Fruit fly (Drosophila melanogaster) whole organism, embryonic: Measurements from ENCODE around the gene ssp7.

Source experiments
- Antp ChIP-seq: fragments of 200-800 bp; sonication (Bioruptor generic); optimal IDR thresholded peaks from 3 replicates; lab custom pipeline; 2016; ENCODE audit warnings: missing biosample characterization, missing genetic modification characterization
- Atf-2 ChIP-seq: fragments of 200-800 bp; sonication (Bioruptor generic); optimal IDR thresholded peaks from 2 replicates; lab custom pipeline; 2016; ENCODE audit warnings: missing biosample characterization, missing genetic modification characterization
- Bteb2 ChIP-seq: fragments of 200-800 bp; sonication (Bioruptor generic); optimal IDR thresholded peaks from 2 replicates; lab custom pipeline; 2016; ENCODE audit warnings: missing biosample characterization, missing genetic modification characterization
- CG10979 ChIP-seq: fragments of 200-800 bp; sonication (Bioruptor generic); optimal IDR thresholded peaks from 2 replicates; lab custom pipeline; 2018; ENCODE audit warnings: missing biosample characterization, mild to moderate bottlenecking, missing genetic modification characterization, moderate library complexity
- CG11085 ChIP-seq: fragments of 200-800 bp; sonication (Bioruptor generic); IDR thresholded peaks from 2 replicates; pipeline ENCODE4 v1.3.6; 2022; ENCODE audit warnings: missing biosample characterization, missing genetic modification characterization
- CG11398 ChIP-seq: fragments of 200-800 bp; sonication (Bioruptor generic); optimal IDR thresholded peaks from 2 replicates; lab custom pipeline; 2016; ENCODE audit warnings: missing biosample characterization, missing genetic modification characterization
- CG11695 ChIP-seq: fragments of 200-800 bp; sonication (Bioruptor generic); IDR thresholded peaks from 3 replicates; pipeline ENCODE4 v1.3.6; 2022; ENCODE audit warnings: missing biosample characterization, missing genetic modification characterization
- CG11723 ChIP-seq: fragments of 200-800 bp; sonication (Bioruptor generic); optimal IDR thresholded peaks from 2 replicates; lab custom pipeline; 2017; ENCODE audit warnings: missing biosample characterization, mild to moderate bottlenecking, missing genetic modification characterization
- CG12659 ChIP-seq: fragments of 200-800 bp; sonication (Bioruptor generic); optimal IDR thresholded peaks from 3 replicates; lab custom pipeline; 2017; ENCODE audit warnings: mild to moderate bottlenecking, missing biosample characterization, missing genetic modification reagents, missing genetic modification characterization
- CG14667 ChIP-seq: fragments of 200-800 bp; sonication (Bioruptor generic); IDR thresholded peaks from 2 replicates; pipeline ENCODE4 v1.3.6; 2022; ENCODE audit warnings: missing biosample characterization, missing genetic modification characterization
- CG15011 ChIP-seq: fragments of 200-800 bp; sonication (Bioruptor generic); optimal IDR thresholded peaks from 3 replicates; lab custom pipeline; 2018; ENCODE audit warnings: missing biosample characterization, mild to moderate bottlenecking, missing genetic modification characterization
- CG16815 ChIP-seq: fragments of 200-800 bp; sonication (Bioruptor generic); optimal IDR thresholded peaks from 3 replicates; lab custom pipeline; 2017; ENCODE audit warnings: missing biosample characterization, mild to moderate bottlenecking, missing genetic modification characterization
- CG17328 ChIP-seq: fragments of 200-800 bp; sonication (Bioruptor generic); IDR thresholded peaks from 2 replicates; pipeline ENCODE4 v1.3.6; 2022; ENCODE audit warnings: missing biosample characterization, missing genetic modification characterization
- CG18599 ChIP-seq: fragments of 200-800 bp; sonication (Bioruptor generic); optimal IDR thresholded peaks from 3 replicates; lab custom pipeline; 2017; ENCODE audit warnings: missing biosample characterization, missing genetic modification characterization, mild to moderate bottlenecking, moderate library complexity, missing genetic modification reagents
- CG2199 ChIP-seq: fragments of 200-800 bp; sonication (Bioruptor generic); IDR thresholded peaks from 3 replicates; pipeline ENCODE4 v1.3.6; 2022; ENCODE audit warnings: missing biosample characterization, missing genetic modification characterization
- CG2875 ChIP-seq: fragments of 200-800 bp; sonication (Bioruptor generic); optimal IDR thresholded peaks from 2 replicates; lab custom pipeline; 2017; ENCODE audit warnings: missing biosample characterization, mild to moderate bottlenecking, missing genetic modification characterization, missing genetic modification reagents
- CG3065 ChIP-seq: fragments of 200-800 bp; sonication (Bioruptor generic); optimal IDR thresholded peaks from 2 replicates; lab custom pipeline; 2016; ENCODE audit warnings: missing biosample characterization, missing genetic modification characterization
- CG31441 ChIP-seq: fragments of 200-800 bp; sonication (Bioruptor generic); IDR thresholded peaks from 2 replicates; pipeline ENCODE4 v1.3.6; 2022; ENCODE audit warnings: missing biosample characterization, missing genetic modification characterization
- CG33557 ChIP-seq: fragments of 200-800 bp; sonication (Bioruptor generic); optimal IDR thresholded peaks from 2 replicates; lab custom pipeline; 2019; ENCODE audit warnings: missing biosample characterization, mild to moderate bottlenecking, missing genetic modification characterization, moderate library complexity
- CG34422 ChIP-seq: fragments of 200-800 bp; sonication (Bioruptor generic); IDR thresholded peaks from 3 replicates; pipeline ENCODE4 v1.3.6; 2022; ENCODE audit warnings: missing biosample characterization, missing genetic modification characterization
- CG3838 ChIP-seq: fragments of 200-800 bp; sonication (Bioruptor generic); optimal IDR thresholded peaks from 3 replicates; lab custom pipeline; 2016; ENCODE audit warnings: missing biosample characterization, missing genetic modification characterization
- CG4360 ChIP-seq: fragments of 200-800 bp; sonication (Bioruptor generic); IDR thresholded peaks from 2 replicates; pipeline ENCODE4 v1.3.6; 2022; ENCODE audit warnings: missing biosample characterization, missing genetic modification characterization
- CG43689 ChIP-seq: fragments of 200-800 bp; sonication (Bioruptor generic); IDR thresholded peaks from 2 replicates; pipeline ENCODE4 v1.3.6; 2022; ENCODE audit warnings: missing biosample characterization, missing genetic modification characterization
- CG4730 ChIP-seq: fragments of 200-800 bp; sonication (Bioruptor generic); IDR thresholded peaks from 2 replicates; pipeline ENCODE4 v1.3.6; 2022; ENCODE audit warnings: missing biosample characterization, missing genetic modification characterization
- CG6254 ChIP-seq: fragments of 200-800 bp; sonication (Bioruptor generic); optimal IDR thresholded peaks from 3 replicates; lab custom pipeline; 2017; ENCODE audit warnings: mild to moderate bottlenecking, missing biosample characterization, missing genetic modification reagents, missing genetic modification characterization
- CG7357 ChIP-seq: fragments of 200-800 bp; sonication (Bioruptor generic); IDR thresholded peaks from 3 replicates; pipeline ENCODE4 v1.3.6; 2022; ENCODE audit warnings: missing biosample characterization, missing genetic modification characterization
- CG8281 ChIP-seq: fragments of 200-800 bp; sonication (Bioruptor generic); optimal IDR thresholded peaks from 2 replicates; lab custom pipeline; 2018; ENCODE audit warnings: missing biosample characterization, mild to moderate bottlenecking, missing genetic modification characterization, moderate library complexity
- CG9215 ChIP-seq: fragments of 200-800 bp; sonication (Bioruptor generic); IDR thresholded peaks from 2 replicates; pipeline ENCODE4 v1.3.6; 2022; ENCODE audit warnings: missing biosample characterization, missing genetic modification characterization
- CG9727 ChIP-seq: fragments of 200-800 bp; sonication (Bioruptor generic); optimal IDR thresholded peaks from 3 replicates; lab custom pipeline; 2017; ENCODE audit warnings: missing biosample characterization, mild to moderate bottlenecking, missing genetic modification characterization
- HLHmδ ChIP-seq: fragments of 200-800 bp; sonication (Bioruptor generic); optimal IDR thresholded peaks from 2 replicates; lab custom pipeline; 2018; ENCODE audit warnings: missing biosample characterization, mild to moderate bottlenecking, missing genetic modification characterization, moderate library complexity
- Hmr ChIP-seq: fragments of 200-800 bp; sonication (Bioruptor generic); optimal IDR thresholded peaks from 3 replicates; lab custom pipeline; 2017; ENCODE audit warnings: mild to moderate bottlenecking, missing biosample characterization, missing genetic modification reagents, missing genetic modification characterization
- Kr ChIP-seq: fragments of 200-800 bp; sonication (Bioruptor generic); optimal IDR thresholded peaks from 2 replicates; lab custom pipeline; 2017; ENCODE audit warnings: missing biosample characterization, mild to moderate bottlenecking, missing genetic modification characterization
- Med ChIP-seq: fragments of 200-800 bp; sonication (Bioruptor generic); peaks from one replicate; lab custom pipeline; 2016; ENCODE audit warnings: missing biosample characterization, missing genetic modification characterization, mild to moderate bottlenecking, inconsistent platforms, moderate library complexity
- PHDP ChIP-seq: fragments of 200-800 bp; sonication (Bioruptor generic); optimal IDR thresholded peaks from 3 replicates; lab custom pipeline; 2018; ENCODE audit warnings: missing biosample characterization, mild to moderate bottlenecking, missing genetic modification characterization, moderate library complexity
- da ChIP-seq: fragments of 200-800 bp; sonication (Bioruptor generic); optimal IDR thresholded peaks from 2 replicates; lab custom pipeline; 2016; ENCODE audit warnings: missing biosample characterization, missing genetic modification characterization
- dan ChIP-seq: fragments of 200-800 bp; sonication (Bioruptor generic); IDR thresholded peaks from 2 replicates; pipeline ENCODE4 v1.3.6; 2022; ENCODE audit warnings: missing biosample characterization, missing genetic modification characterization
- danr ChIP-seq: fragments of 200-800 bp; sonication (Bioruptor generic); IDR thresholded peaks from 2 replicates; pipeline ENCODE4 v1.3.6; 2022; ENCODE audit warnings: missing biosample characterization, missing genetic modification characterization
- ftz-f1 ChIP-seq: fragments of 200-800 bp; sonication (Bioruptor generic); optimal IDR thresholded peaks from 2 replicates; lab custom pipeline; 2016; ENCODE audit warnings: missing biosample characterization, missing genetic modification characterization
- gcm ChIP-seq: fragments of 200-800 bp; sonication (Bioruptor generic); optimal IDR thresholded peaks from 2 replicates; lab custom pipeline; 2019; ENCODE audit warnings: missing biosample characterization, mild to moderate bottlenecking, missing genetic modification characterization, moderate library complexity
- insv ChIP-seq, 2 experiments: fragments of 200-800 bp; sonication (Bioruptor generic); optimal IDR thresholded peaks; 3 replicates each; lab custom pipeline; 2016 to 2018; ENCODE audit warnings: missing biosample characterization in 2 of 2, missing genetic modification characterization in 2 of 2
- inv ChIP-seq: fragments of 200-800 bp; sonication (Bioruptor generic); IDR thresholded peaks from 2 replicates; pipeline ENCODE4 v1.3.6; 2022; ENCODE audit warnings: missing biosample characterization, missing genetic modification characterization; ENCODE audit not compliant: partially characterized antibody
- jing ChIP-seq: fragments of 200-800 bp; sonication (Bioruptor generic); optimal IDR thresholded peaks from 2 replicates; lab custom pipeline; 2018; ENCODE audit warnings: missing biosample characterization, mild to moderate bottlenecking, missing genetic modification characterization
- oc ChIP-seq: fragments of 200-800 bp; sonication (Bioruptor generic); optimal IDR thresholded peaks from 2 replicates; lab custom pipeline; 2018; ENCODE audit warnings: missing biosample characterization, mild to moderate bottlenecking, missing genetic modification characterization, moderate library complexity
- otp ChIP-seq: fragments of 200-800 bp; sonication (Bioruptor generic); IDR thresholded peaks from 3 replicates; pipeline ENCODE4, ENCODE4 v1.3.6; 2022; ENCODE audit warnings: missing biosample characterization, missing genetic modification characterization
- p53 ChIP-seq: fragments of 200-800 bp; sonication (Bioruptor generic); optimal IDR thresholded peaks from 2 replicates; lab custom pipeline; 2016; ENCODE audit warnings: missing biosample characterization, missing genetic modification characterization
- pho ChIP-seq: fragments of 200-800 bp; sonication (Bioruptor generic); optimal IDR thresholded peaks from 2 replicates; lab custom pipeline; 2016; ENCODE audit warnings: missing biosample characterization, missing genetic modification characterization
- sens ChIP-seq: fragments of 200-800 bp; sonication (Bioruptor generic); peaks from one replicate; lab custom pipeline; 2016; ENCODE audit warnings: missing biosample characterization, missing genetic modification characterization
- slou ChIP-seq: fragments of 200-800 bp; sonication (Bioruptor generic); optimal IDR thresholded peaks from 3 replicates; lab custom pipeline; 2016; ENCODE audit warnings: missing biosample characterization, missing genetic modification characterization
- ssp ChIP-seq: fragments of 200-800 bp; sonication (Bioruptor generic); IDR thresholded peaks from 2 replicates; pipeline ENCODE4 v1.3.6; 2022; ENCODE audit warnings: missing biosample characterization, missing genetic modification characterization
- vnd ChIP-seq: fragments of 200-800 bp; sonication (Bioruptor generic); IDR thresholded peaks from 3 replicates; pipeline ENCODE4 v1.3.6; 2022; ENCODE audit warnings: missing biosample characterization, missing genetic modification characterization; ENCODE audit not compliant: partially characterized antibody
- zfh1 ChIP-seq: fragments of 200-800 bp; sonication (Bioruptor generic); IDR thresholded peaks from 3 replicates; pipeline ENCODE4 v1.3.6; 2022; ENCODE audit warnings: missing biosample characterization, missing genetic modification characterization

Gene ssp7

DNA sequence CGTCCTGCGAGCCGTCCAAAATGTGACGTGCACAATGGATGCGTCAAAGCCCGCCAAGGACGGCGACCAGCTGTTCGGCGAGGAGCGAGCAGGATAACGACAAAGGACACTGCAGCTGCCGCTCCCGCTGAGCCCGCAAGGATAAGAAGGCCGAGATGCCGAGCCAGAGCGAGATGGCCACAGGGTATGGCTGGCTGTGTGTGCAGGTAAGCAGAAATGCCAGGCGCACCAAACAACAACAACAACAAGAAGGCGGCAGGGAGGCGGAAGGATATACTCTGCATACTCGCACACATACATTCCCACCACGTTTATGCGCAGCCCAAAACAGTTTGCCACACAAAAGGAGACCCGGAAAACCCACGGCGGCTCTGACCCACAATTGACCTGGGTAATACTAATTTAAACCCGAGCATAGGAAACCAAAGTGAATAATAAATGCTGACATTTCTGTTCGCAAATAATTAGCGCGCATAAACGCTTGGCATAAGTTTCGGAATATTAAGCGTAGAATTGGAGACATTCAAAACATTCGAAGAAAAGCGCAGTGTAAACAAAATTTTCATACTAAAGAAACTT lies 6.6 kb upstream of the ssp7 start (continued):
- TF ChIP-seq slou (GFP tag; lab: Kevin White, UChicago) (no peak), Atf-2 (GFP tag; lab: Kevin White, UChicago) (no peak), CG10979 (tag; lab: Kevin White, UChicago) (peak; percentile 30), CG34422 (GFP tag; lab: Robert Waterston, UW) (no peak), CG11398 (GFP tag; lab: Kevin White, UChicago) (no peak), CG12659 (GFP tag; lab: Kevin White, UChicago) (peak; percentile 1), Hmr (GFP tag; lab: Kevin White, UChicago) (no peak), CG11695 (GFP tag; lab: Robert Waterston, UW) (peak; percentile 51; the same call in 1 of the 3 replicates), zfh1 (GFP tag; lab: Robert Waterston, UW) (peak; percentile 79), Kr (GFP tag; lab: Kevin White, UChicago) (no peak), Bteb2 (GFP tag; lab: Kevin White, UChicago) (no peak), vnd (GFP tag; lab: Robert Waterston, UW) (no peak), CG33557 (no peak), danr (no peak), gcm (GFP tag; lab: Kevin White, UChicago) (peak; percentile 1), p53 (no peak), HLHmδ (GFP tag; lab: Kevin White, UChicago) (no peak), sens (peak; percentile 87), CG4730 (0 out of 2 replicates have a peak, but pooled peaks have one; percentile 5), CG7357 (GFP tag; lab: Robert Waterston, UW) (no peak), CG9727 (GFP tag; lab: Kevin White, UChicago) (peak; percentile 49), CG11723 (no peak), CG31441 (GFP tag; lab: Robert Waterston, UW) (no peak), oc (tag; lab: Kevin White, UChicago) (no peak), insv (GFP tag; optimal IDR thresholded peaks at IDR 0.05; lab: Kevin White, UChicago) (no peak), CG43689 (no peak), CG8281 (tag; lab: Kevin White, UChicago) (no peak), CG2875 (GFP tag; lab: Kevin White, UChicago) (no peak), PHDP (tag; lab: Kevin White, UChicago) (peak; percentile 24), CG2199 (no peak), CG15011 (GFP tag; lab: Kevin White, UChicago) (no peak), CG16815 (no peak), ftz-f1 (no peak), CG11085 (GFP tag; lab: Robert Waterston, UW) (no peak), ssp (GFP tag; lab: Robert Waterston, UW) (no peak), CG14667 (GFP tag; lab: Robert Waterston, UW) (no peak), Antp (GFP tag; lab: Kevin White, UChicago) (peak; percentile 14), CG3838 (GFP tag; lab: Kevin White, UChicago) (no peak), CG6254 (no peak), pho (no peak), Med (GFP tag; lab: Kevin White, UChicago) (peak; percentile 86), da (peak; percentile 3), CG17328 (GFP tag; lab: Robert Waterston, UW) (0 out of 2 replicates have a peak, but pooled peaks have one; percentile 14), CG18599 (GFP tag; lab: Kevin White, UChicago) (peak; percentile 17), otp (GFP tag; lab: Robert Waterston, UW) (0 out of 3 replicates have a peak, but pooled peaks have one; percentile 39), CG9215 (GFP tag; lab: Robert Waterston, UW) (no peak), CG3065 (GFP tag; lab: Kevin White, UChicago) (no peak), inv (GFP tag; lab: Robert Waterston, UW) (no peak), dan (GFP tag; lab: Robert Waterston, UW) (no peak), CG4360 (GFP tag; lab: Robert Waterston, UW) (peak; percentile 94), jing (no peak)
